Worm (Caenorhabditis elegans) whole organism, L4/young adult: ENCODE measurements around the gene Y17G7B.20.

Experiments used
- W03F9.2 ChIP-seq: fragments of 150-350 bp; optimal IDR thresholded peaks from 2 replicates; lab custom pipeline; 2014; ENCODE audit warnings: missing biosample characterization, missing genetic modification characterization
- him-1 ChIP-seq: sonication (generic microtip); optimal IDR thresholded peaks from 2 replicates; lab custom pipeline; 2016; ENCODE audit warnings: missing genotype, missing genetic modification reagents, missing genetic modification characterization, missing compliant biosample characterization

- TF ChIP-seq him-1 (tag; lab: Kevin White, UChicago) (no peak), W03F9.2 (tag; lab: Kevin White, UChicago) (no peak)
These were observed 5.3 kb downstream of the Y17G7B.20 start for ce11 chrII:11974048-11974995.
